Worm (Caenorhabditis elegans) whole organism, midembryonic: ENCODE measurements around the gene Y43F8C.17.

ENCODE experiments used
- T22C8.4 ChIP-seq: fragments of 200-800 bp; sonication (Bioruptor generic); IDR thresholded peaks from 2 replicates; pipeline ENCODE4 v1.3.6; 2022; ENCODE audit warnings: missing genetic modification characterization, missing compliant biosample characterization
- cog-1 ChIP-seq: sonication (generic microtip); optimal IDR thresholded peaks from 2 replicates; lab custom pipeline; 2016; ENCODE audit warnings: missing genetic modification characterization, missing compliant biosample characterization
- flt-1 ChIP-seq: fragments of 200-800 bp; sonication (Bioruptor generic); IDR thresholded peaks from 2 replicates; pipeline ENCODE4 v1.3.6; 2022; ENCODE audit warnings: missing genetic modification characterization, missing compliant biosample characterization
- klf-2 ChIP-seq: fragments of 200-800 bp; sonication (Bioruptor generic); conservative IDR thresholded peaks from 2 replicates; pipeline ENCODE4 v1.3.6; 2022; ENCODE audit warnings: missing genetic modification reagents, missing genetic modification characterization, missing compliant biosample characterization
- med-1 ChIP-seq: sonication (generic microtip); optimal IDR thresholded peaks from 2 replicates; lab custom pipeline; 2017; ENCODE audit warnings: missing genetic modification characterization, mild to moderate bottlenecking, missing compliant biosample characterization, antibody characterized with exemption, missing genetic modification reagents; ENCODE audit not compliant: insufficient read depth
- ref-1 ChIP-seq: fragments of 200-800 bp; sonication (Bioruptor generic); conservative IDR thresholded peaks from 2 replicates; pipeline ENCODE4 v1.3.6; 2022; ENCODE audit warnings: missing genetic modification reagents, missing genetic modification characterization, missing compliant biosample characterization
- tab-1 ChIP-seq: fragments of 200-800 bp; sonication (Bioruptor generic); IDR thresholded peaks from 2 replicates; pipeline ENCODE4 v1.3.6; 2022; ENCODE audit warnings: missing genetic modification characterization, missing compliant biosample characterization
- ztf-23 ChIP-seq: fragments of 200-800 bp; sonication (Bioruptor generic); IDR thresholded peaks from 2 replicates; pipeline ENCODE4 v1.3.6; 2022; ENCODE audit warnings: missing genetic modification reagents, missing genetic modification characterization, missing compliant biosample characterization
- ztf-29 ChIP-seq: fragments of 200-800 bp; sonication (Bioruptor generic); IDR thresholded peaks from 2 replicates; pipeline ENCODE4 v1.3.6; 2022; ENCODE audit warnings: missing genetic modification reagents, missing genetic modification characterization, missing compliant biosample characterization

Gene Y43F8C.17

ce11 chrV:19719253-19719652, 3.3 kb downstream of the Y43F8C.17 start, which contains the start of gene Y116F11A.6:
Gene Y116F11A.6, plus strand, starts transcription at chrV:19719553.
- no peak for TF ChIP-seq ref-1
- no peak for TF ChIP-seq tab-1 (GFP tag; lab: Robert Waterston, UW)
- TF ChIP-seq T22C8.4 = no peak
- TF ChIP-seq ztf-29 = no peak
- TF ChIP-seq klf-2 (GFP tag; lab: Robert Waterston, UW) = no peak
- TF ChIP-seq cog-1 (tag; lab: Kevin White, UChicago) = no peak
- no peak for TF ChIP-seq med-1 (GFP tag; lab: Kevin White, UChicago)
- TF ChIP-seq flt-1 (GFP tag; lab: Robert Waterston, UW) = no peak

ce11 chrV:19722881-19723280, 6.9 kb downstream of the Y43F8C.17 start:
- peak; percentile 64; the same call in 1 of the 2 replicates for TF ChIP-seq ztf-29
- peak; percentile 85 for TF ChIP-seq tab-1 (GFP tag; lab: Robert Waterston, UW)
- peak; percentile 52; the same call in 1 of the 2 replicates for TF ChIP-seq ref-1
- TF ChIP-seq flt-1 (GFP tag; lab: Robert Waterston, UW) = peak; percentile 93
- TF ChIP-seq klf-2 (GFP tag; lab: Robert Waterston, UW) = 0 out of 2 replicates have a peak, but pooled peaks have one; percentile 32
- TF ChIP-seq ztf-23 (GFP tag; lab: Robert Waterston, UW) = peak; percentile 86
- TF ChIP-seq med-1 (GFP tag; lab: Kevin White, UChicago) = peak; percentile 42
- no peak for TF ChIP-seq cog-1 (tag; lab: Kevin White, UChicago)
- peak; percentile 72 for TF ChIP-seq T22C8.4

- TF ChIP-seq flt-1 (GFP tag; lab: Robert Waterston, UW) = no peak
- no peak for TF ChIP-seq ref-1
- TF ChIP-seq cog-1 (tag; lab: Kevin White, UChicago) = no peak
- TF ChIP-seq ztf-29 = no peak
- TF ChIP-seq T22C8.4 = no peak
- no peak for TF ChIP-seq ztf-23 (GFP tag; lab: Robert Waterston, UW)
Observed at ce11 chrV:19724589-19724988, 8.6 kb downstream of the Y43F8C.17 start.

- TF ChIP-seq cog-1 (tag; lab: Kevin White, UChicago) = no peak
- no peak for TF ChIP-seq tab-1 (GFP tag; lab: Robert Waterston, UW)
- no peak for TF ChIP-seq ztf-29
- TF ChIP-seq ztf-23 (GFP tag; lab: Robert Waterston, UW) = no peak
- TF ChIP-seq ref-1 = no peak
- TF ChIP-seq T22C8.4 = no peak
- no peak for TF ChIP-seq flt-1 (GFP tag; lab: Robert Waterston, UW)
Observed at ce11 chrV:19727990-19728389, 12.0 kb downstream of the Y43F8C.17 start.

ce11 chrV:19728731-19729130, 12.8 kb downstream of the Y43F8C.17 start, which contains the start of gene Y116F11A.3:
Gene Y116F11A.3, plus strand, starts transcription at chrV:19729031.
- TF ChIP-seq ref-1 = no peak
- TF ChIP-seq ztf-29 = no peak
- TF ChIP-seq T22C8.4 = no peak
- TF ChIP-seq cog-1 (tag; lab: Kevin White, UChicago) = no peak
- TF ChIP-seq tab-1 (GFP tag; lab: Robert Waterston, UW) = no peak
- no peak for TF ChIP-seq ztf-23 (GFP tag; lab: Robert Waterston, UW)
- no peak for TF ChIP-seq klf-2 (GFP tag; lab: Robert Waterston, UW)
- no peak for TF ChIP-seq med-1 (GFP tag; lab: Kevin White, UChicago)
- TF ChIP-seq flt-1 (GFP tag; lab: Robert Waterston, UW) = no peak

- TF ChIP-seq cog-1 (tag; lab: Kevin White, UChicago) (no peak), ztf-29 (no peak), ref-1 (no peak), flt-1 (GFP tag; lab: Robert Waterston, UW) (no peak), ztf-23 (GFP tag; lab: Robert Waterston, UW) (no peak)
Observed at ce11 chrV:19730280-19730679, 14.3 kb downstream of the Y43F8C.17 start, which contains the start of gene Y116F11A.1. Gene Y116F11A.1, plus strand, starts transcription at chrV:19730580.

ce11 chrV:19733728-19734127, 17.8 kb downstream of the Y43F8C.17 start:
- TF ChIP-seq ztf-23 (GFP tag; lab: Robert Waterston, UW) (no peak), ztf-29 (no peak), med-1 (GFP tag; lab: Kevin White, UChicago) (no peak), tab-1 (GFP tag; lab: Robert Waterston, UW) (no peak)

ce11 chrV:19737458-19737857, 21.5 kb downstream of the Y43F8C.17 start, which contains the start of gene W04E12.7:
Gene W04E12.7, minus strand, starts transcription at chrV:19737558.
- TF ChIP-seq klf-2 (GFP tag; lab: Robert Waterston, UW) (no peak), cog-1 (tag; lab: Kevin White, UChicago) (no peak), ref-1 (no peak), T22C8.4 (no peak), med-1 (GFP tag; lab: Kevin White, UChicago) (no peak), tab-1 (GFP tag; lab: Robert Waterston, UW) (no peak), ztf-23 (GFP tag; lab: Robert Waterston, UW) (no peak), flt-1 (GFP tag; lab: Robert Waterston, UW) (no peak)

ce11 chrV:19738117-19738516, 22.2 kb downstream of the Y43F8C.17 start, which contains the start of gene fbxa-131:
Gene fbxa-131, plus strand, starts transcription at chrV:19738417.
- TF ChIP-seq flt-1 (GFP tag; lab: Robert Waterston, UW) (no peak), ref-1 (no peak), T22C8.4 (no peak), med-1 (GFP tag; lab: Kevin White, UChicago) (no peak), cog-1 (tag; lab: Kevin White, UChicago) (no peak), ztf-23 (GFP tag; lab: Robert Waterston, UW) (no peak), klf-2 (GFP tag; lab: Robert Waterston, UW) (no peak), tab-1 (GFP tag; lab: Robert Waterston, UW) (no peak), ztf-29 (no peak)

- TF ChIP-seq T22C8.4 = peak; percentile 52; the same call in 1 of the 2 replicates
- no peak for TF ChIP-seq tab-1 (GFP tag; lab: Robert Waterston, UW)
- TF ChIP-seq med-1 (GFP tag; lab: Kevin White, UChicago) = no peak
- TF ChIP-seq ref-1 = no peak
- TF ChIP-seq flt-1 (GFP tag; lab: Robert Waterston, UW) = no peak
- no peak for TF ChIP-seq ztf-23 (GFP tag; lab: Robert Waterston, UW)
- TF ChIP-seq klf-2 (GFP tag; lab: Robert Waterston, UW) = no peak
- TF ChIP-seq ztf-29 = no peak
- no peak for TF ChIP-seq cog-1 (tag; lab: Kevin White, UChicago)
Observed at ce11 chrV:19741034-19741433, 25.1 kb downstream of the Y43F8C.17 start, which contains the start of gene W04E12.2. Gene W04E12.2, minus strand, starts transcription at chrV:19741134.
